Worm (Caenorhabditis elegans) whole organism, L4 larva: ENCODE data around the gene atln-2.

Experiments
- F26F4.8 ChIP-seq: fragments of 200-800 bp; sonication (Bioruptor generic); conservative IDR thresholded peaks from 2 replicates; pipeline ENCODE4 v1.3.6; 2022; ENCODE audit warnings: missing genetic modification characterization, missing compliant biosample characterization
- F44E2.7 ChIP-seq: fragments of 200-800 bp; sonication (Bioruptor generic); IDR thresholded peaks from 2 replicates; pipeline ENCODE4 v2.1.2; 2022; ENCODE audit warnings: missing genetic modification characterization, missing compliant biosample characterization
- T20F7.1 ChIP-seq: fragments of 200-800 bp; sonication (Bioruptor generic); optimal IDR thresholded peaks from 2 replicates; lab custom pipeline; 2018; ENCODE audit warnings: mild to moderate bottlenecking, missing genetic modification characterization, missing compliant biosample characterization
- aly-2 ChIP-seq: sonication (generic microtip); optimal IDR thresholded peaks from 2 replicates; lab custom pipeline; 2018; ENCODE audit warnings: missing biosample characterization, missing genetic modification characterization
- ceh-20 ChIP-seq: fragments of 200-800 bp; sonication (Bioruptor generic); IDR thresholded peaks from 2 replicates; pipeline ENCODE4 v1.3.6; 2022; ENCODE audit warnings: missing genetic modification reagents, missing genetic modification characterization, missing compliant biosample characterization
- ceh-32 ChIP-seq: sonication (generic microtip); optimal IDR thresholded peaks from 2 replicates; lab custom pipeline; 2016; ENCODE audit warnings: mild to moderate bottlenecking, missing genetic modification characterization, missing compliant biosample characterization; ENCODE audit not compliant: poor library complexity
- ceh-44 ChIP-seq: fragments of 200-800 bp; sonication (Bioruptor generic); IDR thresholded peaks from 2 replicates; pipeline ENCODE4 v1.3.6; 2022; ENCODE audit warnings: missing genetic modification reagents, missing genetic modification characterization, missing compliant biosample characterization
- ceh-62 ChIP-seq: sonication (generic microtip); optimal IDR thresholded peaks from 2 replicates; lab custom pipeline; 2017; ENCODE audit warnings: missing biosample characterization, missing genetic modification characterization
- ceh-82 ChIP-seq: sonication (generic microtip); optimal IDR thresholded peaks from 2 replicates; lab custom pipeline; 2017; ENCODE audit warnings: missing biosample characterization, missing genetic modification characterization
- ces-1 ChIP-seq: fragments of 150-350 bp; sonication (generic microtip); optimal IDR thresholded peaks from 4 replicates; lab custom pipeline; 2014; ENCODE audit warnings: missing biosample characterization, missing genetic modification reagents, missing genetic modification characterization
- daf-16 ChIP-seq, 3 experiments: sonication (generic microtip); optimal IDR thresholded peaks; 2 replicates each; lab custom pipeline; 2016 to 2017; ENCODE audit warnings: missing genetic modification characterization in 3 of 3, missing genetic modification reagents in 3 of 3, mild to moderate bottlenecking in 2 of 3, missing compliant biosample characterization in 2 of 3, missing biosample characterization in 1 of 3, moderate library complexity in 1 of 3
- daf-19 ChIP-seq: fragments of 200-800 bp; sonication (Bioruptor generic); conservative IDR thresholded peaks from 2 replicates; pipeline ENCODE4 v1.3.6; 2022; ENCODE audit warnings: missing genetic modification characterization, missing compliant biosample characterization
- dmd-6 ChIP-seq: fragments of 200-800 bp; sonication (Bioruptor generic); IDR thresholded peaks from 2 replicates; pipeline ENCODE4 v1.3.6; 2022; ENCODE audit warnings: missing genetic modification reagents, missing genetic modification characterization, missing compliant biosample characterization
- dpl-1 ChIP-seq: fragments of 150-350 bp; optimal IDR thresholded peaks from 2 replicates; lab custom pipeline; 2014; ENCODE audit warnings: missing biosample characterization, missing genetic modification reagents, missing genetic modification characterization
- duxl-1 ChIP-seq: sonication (generic microtip); optimal IDR thresholded peaks from 2 replicates; lab custom pipeline; 2016; ENCODE audit warnings: mild to moderate bottlenecking, missing genetic modification characterization, moderate library complexity, missing compliant biosample characterization; ENCODE audit not compliant: poor library complexity
- egl-27 ChIP-seq: sonication (generic microtip); optimal IDR thresholded peaks from 3 replicates; lab custom pipeline; 2017; ENCODE audit warnings: missing biosample characterization, missing genetic modification reagents, missing genetic modification characterization
- egl-43 ChIP-seq: fragments of 200-800 bp; sonication (Bioruptor generic); IDR thresholded peaks from 2 replicates; pipeline ENCODE4 v1.3.6; 2022; ENCODE audit warnings: missing genetic modification reagents, missing genetic modification characterization, missing compliant biosample characterization
- hif-1 ChIP-seq, 2 experiments: sonication (generic microtip); optimal IDR thresholded peaks; 2 replicates each; lab custom pipeline; 2016 to 2017; ENCODE audit warnings: missing compliant biosample characterization in 2 of 2, missing genetic modification characterization in 2 of 2, missing genetic modification reagents in 2 of 2, missing genotype in 2 of 2, mild to moderate bottlenecking in 1 of 2
- lim-7 ChIP-seq: fragments of 200-800 bp; sonication (Bioruptor generic); IDR thresholded peaks from 2 replicates; pipeline ENCODE4 v1.3.6; 2022; ENCODE audit warnings: missing genetic modification characterization, missing compliant biosample characterization
- lin-39 ChIP-seq: fragments of 150-350 bp; optimal IDR thresholded peaks from 2 replicates; lab custom pipeline; 2014; ENCODE audit warnings: missing biosample characterization, missing genetic modification reagents, missing genetic modification characterization
- madf-5 ChIP-seq, 2 experiments: fragments of 200-800 bp; sonication (Bioruptor generic); IDR thresholded peaks; 2 replicates each; pipeline ENCODE4 v1.3.6; 2022; ENCODE audit warnings: missing compliant biosample characterization in 2 of 2, missing genetic modification characterization in 2 of 2
- mdl-1 ChIP-seq, 2 experiments: fragments of 150-350 bp in 1 of 2; sonication (generic microtip) in 1 of 2; optimal IDR thresholded peaks; 2 replicates each; lab custom pipeline; 2014 to 2017; ENCODE audit warnings: missing biosample characterization in 2 of 2, missing genetic modification characterization in 2 of 2
- mdt-29 ChIP-seq: fragments of 200-800 bp; sonication (Bioruptor generic); IDR thresholded peaks from 2 replicates; pipeline ENCODE4 v1.3.6; 2022; ENCODE audit warnings: missing genetic modification reagents, missing genetic modification characterization, missing compliant biosample characterization
- nhr-10 ChIP-seq: fragments of 150-350 bp; optimal IDR thresholded peaks from 2 replicates; lab custom pipeline; 2014; ENCODE audit warnings: missing biosample characterization, missing genetic modification characterization
- nhr-237 ChIP-seq: sonication (generic microtip); optimal IDR thresholded peaks from 2 replicates; lab custom pipeline; 2017; ENCODE audit warnings: missing biosample characterization, missing genetic modification characterization
- nhr-25 ChIP-seq: sonication (generic microtip); optimal IDR thresholded peaks from 2 replicates; lab custom pipeline; 2017; ENCODE audit warnings: missing genetic modification characterization, mild to moderate bottlenecking, missing compliant biosample characterization, antibody characterized with exemption, moderate library complexity, borderline replicate concordance; ENCODE audit not compliant: insufficient read depth
- nhr-41 ChIP-seq: fragments of 200-800 bp; sonication (Bioruptor generic); IDR thresholded peaks from 2 replicates; pipeline ENCODE4 v1.3.6; 2022; ENCODE audit warnings: missing genetic modification reagents, missing genetic modification characterization, missing compliant biosample characterization
- nhr-6 ChIP-seq: fragments of 150-350 bp; optimal IDR thresholded peaks from 2 replicates; lab custom pipeline; 2014; ENCODE audit warnings: missing biosample characterization, missing genetic modification characterization
- php-3 ChIP-seq: fragments of 200-800 bp; sonication (Bioruptor generic); IDR thresholded peaks from 2 replicates; pipeline ENCODE4 v1.3.6; 2022; ENCODE audit warnings: missing genetic modification reagents, missing genetic modification characterization, missing compliant biosample characterization
- pqm-1 ChIP-seq: sonication (generic microtip); optimal IDR thresholded peaks from 2 replicates; lab custom pipeline; 2017; ENCODE audit warnings: missing biosample characterization, missing genetic modification characterization
- saeg-2 ChIP-seq: fragments of 200-800 bp; sonication (Bioruptor generic); IDR thresholded peaks from 2 replicates; pipeline ENCODE4 v1.3.6; 2022; ENCODE audit warnings: missing genetic modification reagents, missing genetic modification characterization, missing compliant biosample characterization
- sdz-12 ChIP-seq: fragments of 200-800 bp; sonication (Bioruptor generic); optimal IDR thresholded peaks from 2 replicates; lab custom pipeline; 2018; ENCODE audit warnings: mild to moderate bottlenecking, missing genetic modification characterization, missing compliant biosample characterization
- set-16 ChIP-seq: fragments of 200-800 bp; sonication (Bioruptor generic); IDR thresholded peaks from 2 replicates; pipeline ENCODE4 v1.3.6; 2022; ENCODE audit warnings: missing genetic modification reagents, missing genetic modification characterization, missing compliant biosample characterization
- unc-62 ChIP-seq, 3 experiments: fragments of 150-350 bp in 1 of 3; sonication (generic microtip); optimal IDR thresholded peaks in 2 of 3; peaks in 1 of 3; 1 replicate in 1 of 3; 2 replicates in 2 of 3; lab custom pipeline; 2014 to 2017; ENCODE audit warnings: missing biosample characterization in 3 of 3, missing genetic modification characterization in 3 of 3, missing genetic modification reagents in 3 of 3, missing genotype in 1 of 3
- vab-7 ChIP-seq: fragments of 200-800 bp; sonication (Bioruptor generic); IDR thresholded peaks from 2 replicates; pipeline ENCODE4 v1.3.6; 2022; ENCODE audit warnings: missing genetic modification reagents, missing genetic modification characterization, missing compliant biosample characterization
- zfp-3 ChIP-seq: fragments of 200-800 bp; sonication (Bioruptor generic); conservative IDR thresholded peaks from 2 replicates; pipeline ENCODE4 v1.3.6; 2022; ENCODE audit warnings: missing genetic modification reagents, missing genetic modification characterization, missing compliant biosample characterization
- ztf-11 ChIP-seq: fragments of 150-350 bp; optimal IDR thresholded peaks from 2 replicates; lab custom pipeline; 2014; ENCODE audit warnings: missing biosample characterization, missing genetic modification characterization
- ztf-7 ChIP-seq: fragments of 150-350 bp; optimal IDR thresholded peaks from 2 replicates; lab custom pipeline; 2014; ENCODE audit warnings: missing biosample characterization, missing genetic modification characterization

Gene atln-2

ce11 chrIV:15027334-15027733 is 45.9 kb downstream of the atln-2 start:
- TF ChIP-seq unc-62 (GFP tag; optimal IDR thresholded peaks at IDR 0.05 in 1 of 2; lab: Kevin White, UChicago), result no peak
- no peak for TF ChIP-seq unc-62 (tag; optimal IDR thresholded peaks at IDR 0.05; lab: Kevin White, UChicago)
- no peak for TF ChIP-seq nhr-6 (tag; lab: Kevin White, UChicago)
- TF ChIP-seq ceh-44 (GFP tag; lab: Robert Waterston, UW), result no peak
- no peak for TF ChIP-seq sdz-12
- no peak for TF ChIP-seq nhr-237 (tag; lab: Kevin White, UChicago)
- no peak for TF ChIP-seq hif-1 (tag; optimal IDR thresholded peaks at IDR 0.05; lab: Kevin White, UChicago)
- no peak for TF ChIP-seq lim-7 (GFP tag; lab: Robert Waterston, UW)
- TF ChIP-seq ztf-7 (tag; lab: Kevin White, UChicago), result no peak
- TF ChIP-seq ces-1 (GFP tag; lab: Kevin White, UChicago), result no peak
- TF ChIP-seq nhr-10 (tag; lab: Kevin White, UChicago), result no peak
- TF ChIP-seq daf-16 (GFP tag; optimal IDR thresholded peaks at IDR 0.05; lab: Kevin White, UChicago), result no peak
- TF ChIP-seq daf-16 (tag; optimal IDR thresholded peaks at IDR 0.05; lab: Kevin White, UChicago), result no peak
- no peak for TF ChIP-seq daf-19
- no peak for TF ChIP-seq dpl-1
- TF ChIP-seq egl-27 (tag; lab: Kevin White, UChicago), result no peak
- TF ChIP-seq duxl-1, result no peak
- TF ChIP-seq mdl-1 (tag; optimal IDR thresholded peaks at IDR 0.05; lab: Kevin White, UChicago), result no peak
- no peak for TF ChIP-seq mdt-29
- TF ChIP-seq ceh-32 (tag; lab: Kevin White, UChicago), result no peak
- TF ChIP-seq F26F4.8 (GFP tag; lab: Robert Waterston, UW), result no peak
- TF ChIP-seq php-3 (GFP tag; lab: Robert Waterston, UW), result no peak
- TF ChIP-seq, all 104 proteins: peak for 0

ce11 chrIV:15027884-15028283 is 46.5 kb downstream of the atln-2 start:
- TF ChIP-seq pqm-1 (tag; lab: Kevin White, UChicago) (no peak), F44E2.7 (GFP tag; lab: Robert Waterston, UW) (no peak), nhr-41 (GFP tag; lab: Robert Waterston, UW) (no peak), mdl-1 (tag; optimal IDR thresholded peaks at IDR 0.05; lab: Kevin White, UChicago) (no peak), zfp-3 (GFP tag; lab: Robert Waterston, UW) (no peak), egl-43 (GFP tag; lab: Robert Waterston, UW) (no peak), nhr-25 (no peak), aly-2 (no peak), ztf-11 (no peak), ceh-62 (tag; lab: Kevin White, UChicago) (no peak), dmd-6 (GFP tag; lab: Robert Waterston, UW) (no peak), hif-1 (tag; optimal IDR thresholded peaks at IDR 0.05; lab: Kevin White, UChicago) (no peak), ceh-20 (GFP tag; lab: Robert Waterston, UW) (no peak), vab-7 (no peak), T20F7.1 (GFP tag; lab: Kevin White, UChicago) (no peak), saeg-2 (GFP tag; lab: Robert Waterston, UW) (no peak), ceh-82 (no peak), lin-39 (tag; lab: Kevin White, UChicago) (no peak), madf-5 (GFP tag; IDR thresholded peaks at IDR 0.05; lab: Robert Waterston, UW) (no peak)
- TF ChIP-seq, all 104 proteins: peak for 0

ce11 chrIV:15028386-15028785 is 47.0 kb downstream of the atln-2 start:
- no peak for TF ChIP-seq hif-1 (tag; optimal IDR thresholded peaks at IDR 0.05; lab: Kevin White, UChicago)
- TF ChIP-seq set-16 (GFP tag; lab: Robert Waterston, UW), result peak; percentile 64
